Worm (Caenorhabditis elegans) whole organism, L3 larva: ENCODE results near the gene lmtr-2.

Experiments
- eor-1 ChIP-seq, 2 experiments: fragments of 150-350 bp; optimal IDR thresholded peaks; 2 replicates each; lab custom pipeline; 2014 to 2018; ENCODE audit warnings: missing biosample characterization in 2 of 2, missing genetic modification characterization in 2 of 2
- fkh-10 ChIP-seq: sonication (generic microtip); optimal IDR thresholded peaks from 2 replicates; lab custom pipeline; 2017; ENCODE audit warnings: missing biosample characterization, missing genetic modification reagents, missing genetic modification characterization
- pqm-1 ChIP-seq: fragments of 150-350 bp; optimal IDR thresholded peaks from 2 replicates; lab custom pipeline; 2017; ENCODE audit warnings: missing biosample characterization, missing genetic modification characterization, inconsistent platforms
- snpc-4 ChIP-seq: fragments of 150-350 bp; optimal IDR thresholded peaks from 2 replicates; lab custom pipeline; 2014; ENCODE audit warnings: missing biosample characterization, missing genetic modification characterization
- unc-39 ChIP-seq: sonication (generic microtip); optimal IDR thresholded peaks from 4 replicates; lab custom pipeline; 2017; ENCODE audit warnings: missing biosample characterization, missing genetic modification characterization
- ztf-11 ChIP-seq: fragments of 150-350 bp; optimal IDR thresholded peaks from 2 replicates; lab custom pipeline; 2014; ENCODE audit warnings: missing biosample characterization, missing genetic modification characterization

DNA sequence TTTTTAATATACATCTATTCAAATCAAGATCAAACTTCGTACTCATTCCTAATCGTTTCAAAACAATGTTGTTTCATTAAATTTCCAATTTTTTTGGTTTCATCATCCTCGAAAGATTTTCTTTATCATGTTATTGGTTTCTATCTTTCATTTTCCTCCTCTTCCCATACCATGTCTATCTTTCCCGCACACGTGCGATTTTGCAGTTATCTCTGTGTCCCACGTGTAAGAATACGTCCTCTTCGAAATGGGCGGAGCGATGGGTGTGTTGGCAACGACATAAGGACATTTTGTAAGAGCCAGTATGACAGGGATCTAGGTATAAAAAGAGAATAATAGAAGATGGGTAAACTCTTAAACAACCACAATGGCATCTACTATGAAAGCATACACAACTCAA is 15.4 kb upstream of the lmtr-2 start, which contains the start of gene F43H9.4:
- TF ChIP-seq snpc-4 (tag; lab: Kevin White, UChicago) = no peak
- TF ChIP-seq fkh-10 = no peak
- no peak for TF ChIP-seq ztf-11 (tag; lab: Kevin White, UChicago)
- TF ChIP-seq eor-1 (tag; optimal IDR thresholded peaks at IDR 0.05; lab: Kevin White, UChicago) = no peak
- no peak for TF ChIP-seq pqm-1 (tag; lab: Kevin White, UChicago)
- no peak for TF ChIP-seq unc-39 (tag; lab: Kevin White, UChicago)
